Fruit fly (Drosophila melanogaster) whole organism, adult: Measurements from ENCODE around the gene CG31381.

Source experiments
- CG11617 ChIP-seq: fragments of 200-800 bp; sonication (Bioruptor generic); optimal IDR thresholded peaks from 2 replicates; lab custom pipeline; 2017; ENCODE audit warnings: mild to moderate bottlenecking, missing biosample characterization, missing genetic modification reagents, missing genetic modification characterization
- CG1620 ChIP-seq: fragments of 200-800 bp; sonication (Bioruptor generic); optimal IDR thresholded peaks from 2 replicates; lab custom pipeline; 2016; ENCODE audit warnings: missing biosample characterization, missing genetic modification characterization
- CG33017 ChIP-seq: fragments of 200-800 bp; sonication (Bioruptor generic); optimal IDR thresholded peaks from 2 replicates; lab custom pipeline; 2018; ENCODE audit warnings: missing biosample characterization, mild to moderate bottlenecking, missing genetic modification characterization, moderate library complexity
- Clk ChIP-seq: fragments of 200-800 bp; sonication (Bioruptor generic); optimal IDR thresholded peaks from 2 replicates; lab custom pipeline; 2017; ENCODE audit warnings: missing biosample characterization, missing genetic modification characterization
- Hr96 ChIP-seq: fragments of 200-800 bp; sonication (Bioruptor generic); optimal IDR thresholded peaks from 2 replicates; lab custom pipeline; 2016; ENCODE audit warnings: missing biosample characterization, missing genetic modification characterization
- bab1 ChIP-seq: fragments of 200-800 bp; sonication (Bioruptor generic); optimal IDR thresholded peaks from 3 replicates; lab custom pipeline; 2019; ENCODE audit warnings: missing biosample characterization, mild to moderate bottlenecking, missing genetic modification characterization, moderate library complexity
- cic ChIP-seq: fragments of 200-800 bp; sonication (Bioruptor generic); optimal IDR thresholded peaks from 2 replicates; lab custom pipeline; 2017; ENCODE audit warnings: missing biosample characterization, mild to moderate bottlenecking, missing genetic modification characterization, moderate library complexity
- kay ChIP-seq: fragments of 200-800 bp; sonication (Bioruptor generic); peaks from one replicate; lab custom pipeline; 2016; ENCODE audit warnings: missing biosample characterization, missing genetic modification characterization, borderline replicate concordance
- pad ChIP-seq: fragments of 200-800 bp; sonication (Bioruptor generic); optimal IDR thresholded peaks from 3 replicates; lab custom pipeline; 2017; ENCODE audit warnings: missing biosample characterization, missing genetic modification characterization, mild to moderate bottlenecking, moderate library complexity, missing genetic modification reagents

DNA sequence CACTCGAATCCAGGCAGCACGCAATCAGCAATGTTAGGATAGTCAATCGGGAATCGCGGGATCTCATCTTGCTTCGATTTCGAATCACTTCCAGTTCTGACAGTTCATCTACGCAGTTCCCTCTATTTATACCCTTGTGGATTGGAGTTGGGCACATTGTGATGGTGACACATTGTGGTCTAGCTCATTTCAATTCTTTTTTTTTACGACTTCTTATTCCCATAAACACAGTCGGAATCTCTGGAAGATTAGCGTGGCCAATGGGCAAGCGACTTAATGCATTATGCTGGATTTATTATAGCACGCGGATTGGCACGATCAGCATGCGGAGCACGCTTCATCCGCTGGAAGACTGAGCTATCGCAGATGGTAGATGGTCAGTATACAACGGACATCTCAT lies 14.8 kb upstream of the CG31381 start, which contains the start of gene CG13640:
- TF ChIP-seq cic (GFP tag; lab: Kevin White, UChicago) = no peak
- TF ChIP-seq pad (GFP tag; lab: Kevin White, UChicago) = no peak
- TF ChIP-seq bab1 = no peak
- TF ChIP-seq Clk (GFP tag; lab: Kevin White, UChicago) = no peak
- no peak for TF ChIP-seq CG11617 (GFP tag; lab: Kevin White, UChicago)
- no peak for TF ChIP-seq Hr96 (GFP tag; lab: Kevin White, UChicago)
- TF ChIP-seq CG1620 (GFP tag; lab: Kevin White, UChicago) = no peak
- no peak for TF ChIP-seq kay (GFP tag; lab: Kevin White, UChicago)
- no peak for TF ChIP-seq CG33017 (tag; lab: Kevin White, UChicago)
